Fruit fly (Drosophila melanogaster) whole organism, prepupa: Measurements from ENCODE around the gene CG14857.
A peak's percentile ranks its signal among the peaks of the same experiment; 100 is the strongest.

Source experiments
- CG10631 ChIP-seq: fragments of 200-800 bp; sonication (Bioruptor generic); optimal IDR thresholded peaks from 2 replicates; lab custom pipeline; 2016; ENCODE audit warnings: missing biosample characterization, missing genetic modification characterization
- CG10669 ChIP-seq: fragments of 200-800 bp; sonication (Bioruptor generic); optimal IDR thresholded peaks from 3 replicates; lab custom pipeline; 2018; ENCODE audit warnings: missing biosample characterization, mild to moderate bottlenecking, missing genetic modification characterization, moderate library complexity
- CG11294 ChIP-seq: fragments of 200-800 bp; sonication (Bioruptor generic); IDR thresholded peaks from 2 replicates; pipeline ENCODE4 v1.3.6; 2022; ENCODE audit warnings: missing biosample characterization, missing genetic modification characterization
- CG11902 ChIP-seq: fragments of 200-800 bp; sonication (Bioruptor generic); optimal IDR thresholded peaks from 3 replicates; lab custom pipeline; 2016; ENCODE audit warnings: missing biosample characterization, missing genetic modification characterization
- CG15336 ChIP-seq: fragments of 200-800 bp; sonication (Bioruptor generic); IDR thresholded peaks from 2 replicates; pipeline ENCODE4 v1.3.6; 2022; ENCODE audit warnings: missing biosample characterization, missing genetic modification characterization
- CG1621 ChIP-seq: fragments of 200-800 bp; sonication (Bioruptor generic); optimal IDR thresholded peaks from 3 replicates; lab custom pipeline; 2018; ENCODE audit warnings: missing biosample characterization, mild to moderate bottlenecking, missing genetic modification characterization
- CG16779 ChIP-seq: fragments of 200-800 bp; sonication (Bioruptor generic); optimal IDR thresholded peaks from 3 replicates; lab custom pipeline; 2017; ENCODE audit warnings: missing biosample characterization, mild to moderate bottlenecking, missing genetic modification characterization
- CG31627 ChIP-seq: fragments of 200-800 bp; sonication (Bioruptor generic); optimal IDR thresholded peaks from 3 replicates; lab custom pipeline; 2016; ENCODE audit warnings: missing biosample characterization, missing genetic modification characterization
- CG32006 ChIP-seq: fragments of 200-800 bp; sonication (Bioruptor generic); optimal IDR thresholded peaks from 3 replicates; lab custom pipeline; 2017; ENCODE audit warnings: missing biosample characterization, mild to moderate bottlenecking, missing genetic modification characterization
- CG3919 ChIP-seq: fragments of 200-800 bp; sonication (Bioruptor generic); optimal IDR thresholded peaks from 3 replicates; lab custom pipeline; 2016; ENCODE audit warnings: missing biosample characterization, missing genetic modification characterization
- CG4318 ChIP-seq: fragments of 200-800 bp; sonication (Bioruptor generic); optimal IDR thresholded peaks from 3 replicates; lab custom pipeline; 2017; ENCODE audit warnings: missing biosample characterization, mild to moderate bottlenecking, missing genetic modification characterization
- CG6276 ChIP-seq: fragments of 200-800 bp; sonication (Bioruptor generic); optimal IDR thresholded peaks from 2 replicates; lab custom pipeline; 2017; ENCODE audit warnings: missing biosample characterization, mild to moderate bottlenecking, missing genetic modification characterization
- CG6854 ChIP-seq: fragments of 200-800 bp; sonication (Bioruptor generic); optimal IDR thresholded peaks from 2 replicates; lab custom pipeline; 2017; ENCODE audit warnings: missing biosample characterization, mild to moderate bottlenecking, missing genetic modification characterization
- CG8119 ChIP-seq: fragments of 200-800 bp; sonication (Bioruptor generic); IDR thresholded peaks from 3 replicates; pipeline ENCODE4 v1.3.6; 2022; ENCODE audit warnings: missing biosample characterization, missing genetic modification characterization
- CG8319 ChIP-seq: fragments of 200-800 bp; sonication (Bioruptor generic); optimal IDR thresholded peaks from 3 replicates; lab custom pipeline; 2016; ENCODE audit warnings: missing biosample characterization, missing genetic modification characterization
- CG8632 ChIP-seq: fragments of 200-800 bp; sonication (Bioruptor generic); optimal IDR thresholded peaks from 3 replicates; lab custom pipeline; 2016; ENCODE audit warnings: missing biosample characterization, missing genetic modification characterization
- Eip75B ChIP-seq: fragments of 200-800 bp; sonication (Bioruptor generic); optimal IDR thresholded peaks from 3 replicates; lab custom pipeline; 2016; ENCODE audit warnings: missing biosample characterization, missing genetic modification characterization
- Eip78C ChIP-seq: fragments of 200-800 bp; sonication (Bioruptor generic); peaks from one replicate; lab custom pipeline; 2016; ENCODE audit warnings: missing biosample characterization, missing genetic modification characterization
- Eip93F ChIP-seq: fragments of 200-800 bp; sonication (Bioruptor generic); optimal IDR thresholded peaks from 2 replicates; lab custom pipeline; 2016; ENCODE audit warnings: missing biosample characterization, mild to moderate bottlenecking, missing genetic modification characterization
- Ets96B ChIP-seq: fragments of 200-800 bp; optimal IDR thresholded peaks from 2 replicates; lab custom pipeline; 2019; ENCODE audit warnings: missing biosample characterization, mild to moderate bottlenecking, missing genetic modification characterization, moderate library complexity
- Gug ChIP-seq: fragments of 200-800 bp; sonication (Bioruptor generic); IDR thresholded peaks from 2 replicates; pipeline ENCODE4 v1.3.6; 2022; ENCODE audit warnings: missing biosample characterization, missing genetic modification characterization
- Hr39 ChIP-seq: fragments of 200-800 bp; sonication (Bioruptor generic); optimal IDR thresholded peaks from 2 replicates; lab custom pipeline; 2016; ENCODE audit warnings: missing biosample characterization, missing genetic modification characterization
- Lpt ChIP-seq: fragments of 200-800 bp; sonication (Bioruptor generic); optimal IDR thresholded peaks from 3 replicates; lab custom pipeline; 2016; ENCODE audit warnings: missing biosample characterization, missing genetic modification characterization
- OdsH ChIP-seq: fragments of 200-800 bp; sonication (Bioruptor generic); optimal IDR thresholded peaks from 3 replicates; lab custom pipeline; 2016; ENCODE audit warnings: missing biosample characterization, missing genetic modification characterization
- Smox ChIP-seq: fragments of 200-800 bp; sonication (Bioruptor generic); optimal IDR thresholded peaks from 3 replicates; lab custom pipeline; 2016; ENCODE audit warnings: missing biosample characterization, missing genetic modification characterization
- Sox102F ChIP-seq: fragments of 200-800 bp; sonication (Bioruptor generic); optimal IDR thresholded peaks from 2 replicates; lab custom pipeline; 2016; ENCODE audit warnings: missing biosample characterization, mild to moderate bottlenecking, missing genetic modification characterization
- Sox14 ChIP-seq: fragments of 200-800 bp; sonication (Bioruptor generic); optimal IDR thresholded peaks from 3 replicates; lab custom pipeline; 2016; ENCODE audit warnings: missing biosample characterization, missing genetic modification characterization
- achi ChIP-seq: fragments of 200-800 bp; sonication (Bioruptor generic); optimal IDR thresholded peaks from 3 replicates; lab custom pipeline; 2016; ENCODE audit warnings: missing biosample characterization, missing genetic modification characterization
- acj6 ChIP-seq: fragments of 200-800 bp; sonication (Bioruptor generic); optimal IDR thresholded peaks from 3 replicates; lab custom pipeline; 2016; ENCODE audit warnings: missing biosample characterization, missing genetic modification characterization
- cyc ChIP-seq: fragments of 200-800 bp; sonication (Bioruptor generic); optimal IDR thresholded peaks from 3 replicates; lab custom pipeline; 2016; ENCODE audit warnings: missing biosample characterization, missing genetic modification characterization
- dac ChIP-seq: fragments of 200-800 bp; sonication (Bioruptor generic); optimal IDR thresholded peaks from 2 replicates; lab custom pipeline; 2017; ENCODE audit warnings: missing biosample characterization, mild to moderate bottlenecking, missing genetic modification characterization
- dsx ChIP-seq: fragments of 200-800 bp; optimal IDR thresholded peaks from 3 replicates; lab custom pipeline; 2019; ENCODE audit warnings: missing biosample characterization, mild to moderate bottlenecking, missing genetic modification characterization, moderate library complexity; ENCODE audit not compliant: poor library complexity, severe bottlenecking
- eg ChIP-seq: fragments of 200-800 bp; sonication (Bioruptor generic); IDR thresholded peaks from 3 replicates; pipeline ENCODE4 v1.3.6; 2022; ENCODE audit warnings: missing biosample characterization, missing genetic modification characterization
- esn ChIP-seq: fragments of 200-800 bp; sonication (Bioruptor generic); optimal IDR thresholded peaks from 2 replicates; lab custom pipeline; 2016; ENCODE audit warnings: missing biosample characterization, mild to moderate bottlenecking, missing genetic modification characterization, moderate library complexity
- fd59A ChIP-seq: fragments of 200-800 bp; sonication (Bioruptor generic); optimal IDR thresholded peaks from 2 replicates; lab custom pipeline; 2017; ENCODE audit warnings: missing biosample characterization, mild to moderate bottlenecking, missing genetic modification characterization, missing genetic modification reagents
- fd85E ChIP-seq: fragments of 200-800 bp; sonication (Bioruptor generic); optimal IDR thresholded peaks from 3 replicates; lab custom pipeline; 2016; ENCODE audit warnings: missing biosample characterization, missing genetic modification characterization
- lz ChIP-seq: fragments of 200-800 bp; sonication (Bioruptor generic); optimal IDR thresholded peaks from 3 replicates; lab custom pipeline; 2016; ENCODE audit warnings: missing biosample characterization, missing genetic modification characterization
- pdm3 ChIP-seq: fragments of 200-800 bp; sonication (Bioruptor generic); optimal IDR thresholded peaks from 3 replicates; lab custom pipeline; 2016; ENCODE audit warnings: missing biosample characterization, missing genetic modification characterization
- salr ChIP-seq, 2 experiments: fragments of 200-800 bp; sonication (Bioruptor generic); optimal IDR thresholded peaks; 3 replicates each; lab custom pipeline; 2016 to 2018; ENCODE audit warnings: missing biosample characterization in 2 of 2, missing genetic modification characterization in 2 of 2, mild to moderate bottlenecking in 1 of 2
- spab ChIP-seq: fragments of 200-800 bp; sonication (Bioruptor generic); optimal IDR thresholded peaks from 2 replicates; lab custom pipeline; 2017; ENCODE audit warnings: missing biosample characterization, mild to moderate bottlenecking, missing genetic modification characterization, missing genetic modification reagents
- ss ChIP-seq, 2 experiments: fragments of 200-800 bp; sonication (Bioruptor generic); optimal IDR thresholded peaks; 2 replicates in 1 of 2; 3 replicates in 1 of 2; lab custom pipeline; 2017 to 2018; ENCODE audit warnings: mild to moderate bottlenecking in 2 of 2, missing biosample characterization in 2 of 2, missing genetic modification characterization in 2 of 2, moderate library complexity in 1 of 2
- topi ChIP-seq: fragments of 200-800 bp; sonication (Bioruptor generic); optimal IDR thresholded peaks from 3 replicates; lab custom pipeline; 2016; ENCODE audit warnings: missing biosample characterization, missing genetic modification characterization
- vri ChIP-seq: fragments of 200-800 bp; sonication (Bioruptor generic); optimal IDR thresholded peaks from 3 replicates; lab custom pipeline; 2016; ENCODE audit warnings: missing biosample characterization, mild to moderate bottlenecking, missing genetic modification characterization

The CG14857 gene

DNA sequence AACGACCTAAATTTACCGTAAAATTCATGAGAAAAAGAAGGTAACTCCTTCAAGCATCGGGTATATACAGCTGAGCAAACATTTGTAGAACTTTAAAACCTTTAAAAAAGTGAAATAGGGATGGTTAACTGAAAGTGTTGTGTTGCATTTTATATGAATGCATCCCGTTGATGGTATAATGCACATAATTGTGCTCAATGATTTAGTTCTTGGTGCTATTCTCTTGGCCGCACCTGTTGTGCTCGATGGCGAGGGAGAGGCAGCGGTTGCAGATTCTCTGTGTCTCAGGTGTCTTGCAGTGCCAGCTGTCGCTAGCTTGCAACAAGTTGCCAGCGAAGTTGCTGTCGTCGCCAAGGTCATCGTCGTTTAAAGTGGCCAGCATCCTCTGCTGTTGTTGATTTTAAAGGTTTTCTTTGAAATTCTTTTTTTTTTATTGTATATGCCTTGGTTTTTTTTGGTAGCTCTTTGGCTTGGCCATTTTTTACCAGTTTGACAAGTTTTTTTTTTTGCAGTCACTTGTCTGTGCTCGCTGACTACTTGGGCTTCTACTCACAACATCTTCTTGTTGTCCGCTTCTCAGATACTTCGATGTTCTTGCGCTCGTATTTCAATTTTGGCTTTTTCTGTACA, 36.1 kb upstream of the CG14857 start (continued):
- TF ChIP-seq CG8319 (GFP tag; lab: Kevin White, UChicago) (peak; percentile 41), fd85E (GFP tag; lab: Kevin White, UChicago) (no peak), dsx (GFP tag; lab: Kevin White, UChicago) (peak; percentile 19), Ets96B (peak; percentile 33), CG6854 (GFP tag; lab: Kevin White, UChicago) (peak; percentile 82), spab (GFP tag; lab: Kevin White, UChicago) (peak; percentile 47), CG31627 (GFP tag; lab: Kevin White, UChicago) (peak; percentile 66), CG6276 (GFP tag; lab: Kevin White, UChicago) (peak; percentile 18), Gug (GFP tag; lab: Robert Waterston, UW) (no peak; the same call in 1 of the 2 replicates)

DNA sequence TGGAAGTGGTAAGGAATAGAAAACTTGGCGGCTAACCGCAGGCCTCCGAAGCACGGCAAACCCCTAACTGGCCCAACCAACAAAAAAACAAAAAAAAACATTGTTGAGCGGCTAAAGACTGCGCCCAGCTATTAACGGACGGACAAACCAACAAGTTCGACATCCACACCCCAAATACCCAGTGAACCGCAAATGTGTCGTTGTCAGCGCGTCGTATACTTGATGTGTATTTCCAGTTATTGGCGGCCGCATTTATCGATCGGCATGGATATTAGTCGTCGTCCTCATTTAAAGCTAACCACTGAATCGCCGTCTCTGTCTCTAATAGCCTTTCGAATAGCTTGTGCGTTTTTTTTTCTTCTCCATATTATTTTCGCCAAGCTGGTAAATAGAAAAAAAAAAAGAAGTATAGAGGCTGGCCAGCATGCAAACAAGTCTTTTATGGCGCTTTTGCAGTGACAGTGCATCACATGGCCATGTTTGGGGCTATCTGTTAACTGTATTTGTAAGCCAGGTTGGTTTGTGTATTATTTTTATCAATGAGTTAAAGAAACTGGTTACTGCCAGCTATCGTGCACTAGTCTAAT, 35.0 kb upstream of the CG14857 start:
- peak; percentile 53; the same call in 1 of the 3 replicates for TF ChIP-seq CG8119 (GFP tag; lab: Robert Waterston, UW)
- TF ChIP-seq CG6276 (GFP tag; lab: Kevin White, UChicago): peak; percentile 48
- no peak for TF ChIP-seq CG11902
- TF ChIP-seq acj6 (GFP tag; lab: Kevin White, UChicago): no peak
- TF ChIP-seq eg (GFP tag; lab: Robert Waterston, UW): peak; percentile 52; the same call in 1 of the 3 replicates
- TF ChIP-seq CG15336 (GFP tag; lab: Robert Waterston, UW): peak; percentile 54; the same call in 1 of the 2 replicates
- no peak for TF ChIP-seq OdsH (GFP tag; lab: Kevin White, UChicago)
- no peak for TF ChIP-seq CG32006
- TF ChIP-seq, all 60 proteins: peak for 4

DNA sequence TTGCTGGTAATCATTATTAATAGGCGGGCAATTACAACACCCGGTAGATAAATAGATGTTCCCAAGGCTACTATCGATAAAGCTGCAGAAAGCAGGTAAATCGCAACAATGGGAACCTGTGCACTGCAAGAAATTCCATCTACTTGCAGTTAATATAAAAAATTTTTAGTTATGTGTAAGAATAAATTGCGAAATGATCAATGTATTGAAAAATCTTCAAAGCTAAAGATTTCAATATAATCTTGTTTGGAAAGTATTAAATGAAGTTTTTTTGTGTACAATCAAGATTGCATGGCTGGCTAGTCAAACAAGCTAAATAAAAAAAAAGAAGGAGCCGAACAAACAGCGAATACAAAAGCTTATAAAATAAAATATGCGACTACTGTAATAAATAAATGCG, 26.2 kb upstream of the CG14857 start:
- peak; percentile 81 for TF ChIP-seq CG15336 (GFP tag; lab: Robert Waterston, UW)
- TF ChIP-seq acj6 (GFP tag; lab: Kevin White, UChicago): peak; percentile 56
- TF ChIP-seq lz (GFP tag; lab: Kevin White, UChicago): peak; percentile 32
- TF ChIP-seq Eip93F (GFP tag; lab: Kevin White, UChicago): no peak
- peak; percentile 21 for TF ChIP-seq Lpt (GFP tag; lab: Kevin White, UChicago)
- TF ChIP-seq CG32006: peak; percentile 72
- no peak for TF ChIP-seq CG6854 (GFP tag; lab: Kevin White, UChicago)
- TF ChIP-seq CG10631 (GFP tag; lab: Kevin White, UChicago): peak; percentile 51
- TF ChIP-seq salr (GFP tag; optimal IDR thresholded peaks at IDR 0.05; lab: Kevin White, UChicago): peak in 1 of 2 experiments; percentile 68
- no peak for TF ChIP-seq CG11902
- peak; percentile 35 for TF ChIP-seq dac (GFP tag; lab: Kevin White, UChicago)
- peak; percentile 15 for TF ChIP-seq Hr39 (GFP tag; lab: Kevin White, UChicago)
- peak; percentile 52 for TF ChIP-seq achi (GFP tag; lab: Kevin White, UChicago)
- TF ChIP-seq topi (GFP tag; lab: Kevin White, UChicago): peak; percentile 40
- TF ChIP-seq CG8119 (GFP tag; lab: Robert Waterston, UW): peak; percentile 81
- peak; percentile 91 for TF ChIP-seq Eip78C (GFP tag; lab: Kevin White, UChicago)
- peak; percentile 30 for TF ChIP-seq CG10669
- TF ChIP-seq CG6276 (GFP tag; lab: Kevin White, UChicago): peak; percentile 46
- peak; percentile 70 for TF ChIP-seq Eip75B (GFP tag; lab: Kevin White, UChicago)
- peak; percentile 26 for TF ChIP-seq CG31627 (GFP tag; lab: Kevin White, UChicago)
- TF ChIP-seq Smox (GFP tag; lab: Kevin White, UChicago): peak; percentile 8
- TF ChIP-seq spab (GFP tag; lab: Kevin White, UChicago): no peak
- peak; percentile 30 for TF ChIP-seq CG4318 (GFP tag; lab: Kevin White, UChicago)
- 0 out of 2 replicates have a peak, but pooled peaks have one; percentile 28 for TF ChIP-seq CG11294
- peak; percentile 36 for TF ChIP-seq CG8632 (GFP tag; lab: Kevin White, UChicago)
- peak; percentile 0 for TF ChIP-seq vri (GFP tag; lab: Kevin White, UChicago)
- peak; percentile 17 for TF ChIP-seq cyc (GFP tag; lab: Kevin White, UChicago)
- TF ChIP-seq CG16779 (tag; lab: Kevin White, UChicago): peak; percentile 11
- peak; percentile 54 for TF ChIP-seq esn
- TF ChIP-seq ss (GFP tag; optimal IDR thresholded peaks at IDR 0.05; lab: Kevin White, UChicago): peak in 1 of 2 experiments; percentile 48
- peak; percentile 16 for TF ChIP-seq Sox102F (GFP tag; lab: Kevin White, UChicago)
- TF ChIP-seq OdsH (GFP tag; lab: Kevin White, UChicago): peak; percentile 72
- peak; percentile 68 for TF ChIP-seq pdm3 (GFP tag; lab: Kevin White, UChicago)
- TF ChIP-seq CG1621 (tag; lab: Kevin White, UChicago): no peak
- no peak for TF ChIP-seq fd59A
- TF ChIP-seq Sox14 (GFP tag; lab: Kevin White, UChicago): peak; percentile 48
- TF ChIP-seq CG3919 (GFP tag; lab: Kevin White, UChicago): peak; percentile 53
